Fruit fly (Drosophila melanogaster): Measurements from ENCODE around the gene Adgf-C.

dm6 chr3R:13709839-13710238, 3.3 kb downstream of the Adgf-C start, which contains the start of gene Argp:
- TF ChIP-seq Met (GFP tag; optimal IDR thresholded peaks at IDR 0.05) (no peak), Hr38 (GFP tag; optimal IDR thresholded peaks at IDR 0.05) (no peak), CG1621 (tag; optimal IDR thresholded peaks at IDR 0.05) (no peak), acj6 (GFP tag; optimal IDR thresholded peaks at IDR 0.05) (no peak), net (GFP tag; optimal IDR thresholded peaks at IDR 0.05) (no peak), CG16779 (tag; optimal IDR thresholded peaks at IDR 0.05) (no peak), CG6792 (GFP tag; optimal IDR thresholded peaks at IDR 0.05) (no peak), CG6854 (GFP tag; optimal IDR thresholded peaks at IDR 0.05) (no peak)
